Worm (Caenorhabditis elegans) whole organism, L4 larva: ENCODE data around the gene snb-1.

ENCODE experiments used
- F26F4.8 ChIP-seq: fragments of 200-800 bp; sonication (Bioruptor generic); conservative IDR thresholded peaks from 2 replicates; pipeline ENCODE4 v1.3.6; 2022; ENCODE audit warnings: missing genetic modification characterization, missing compliant biosample characterization
- F49E8.2 ChIP-seq: sonication (generic microtip); optimal IDR thresholded peaks from 2 replicates; lab custom pipeline; 2016; ENCODE audit warnings: missing compliant biosample characterization, mild to moderate bottlenecking, missing genetic modification characterization, borderline replicate concordance
- T20F7.1 ChIP-seq: fragments of 200-800 bp; sonication (Bioruptor generic); optimal IDR thresholded peaks from 2 replicates; lab custom pipeline; 2018; ENCODE audit warnings: mild to moderate bottlenecking, missing genetic modification characterization, missing compliant biosample characterization
- Y105C5A.15 ChIP-seq: fragments of 200-800 bp; sonication (Bioruptor generic); IDR thresholded peaks from 2 replicates; pipeline ENCODE4 v1.3.6; 2022; ENCODE audit warnings: missing genetic modification characterization, missing compliant biosample characterization
- Y48G9A.11 ChIP-seq: fragments of 200-800 bp; sonication (Bioruptor generic); IDR thresholded peaks from 2 replicates; pipeline ENCODE4 v1.3.6; 2022; ENCODE audit warnings: missing genetic modification reagents, missing genetic modification characterization, missing compliant biosample characterization
- ZK546.5 ChIP-seq, 2 experiments: sonication (generic microtip); optimal IDR thresholded peaks; 2 replicates each; lab custom pipeline; 2017; ENCODE audit warnings: missing biosample characterization in 2 of 2, missing genetic modification characterization in 2 of 2
- aha-1 ChIP-seq: fragments of 150-350 bp; peaks from one replicate; lab custom pipeline; 2014; ENCODE audit warnings: missing biosample characterization, missing genetic modification characterization
- aly-2 ChIP-seq: sonication (generic microtip); optimal IDR thresholded peaks from 2 replicates; lab custom pipeline; 2018; ENCODE audit warnings: missing biosample characterization, missing genetic modification characterization
- attf-4 ChIP-seq: sonication (generic microtip); optimal IDR thresholded peaks from 3 replicates; lab custom pipeline; 2017; ENCODE audit warnings: missing biosample characterization, missing genetic modification characterization
- ceh-20 ChIP-seq: fragments of 200-800 bp; sonication (Bioruptor generic); IDR thresholded peaks from 2 replicates; pipeline ENCODE4 v1.3.6; 2022; ENCODE audit warnings: missing genetic modification reagents, missing genetic modification characterization, missing compliant biosample characterization
- ces-1 ChIP-seq: fragments of 150-350 bp; sonication (generic microtip); optimal IDR thresholded peaks from 4 replicates; lab custom pipeline; 2014; ENCODE audit warnings: missing biosample characterization, missing genetic modification reagents, missing genetic modification characterization
- daf-16 ChIP-seq, 3 experiments: sonication (generic microtip); optimal IDR thresholded peaks; 2 replicates each; lab custom pipeline; 2016 to 2017; ENCODE audit warnings: missing genetic modification characterization in 3 of 3, missing genetic modification reagents in 3 of 3, mild to moderate bottlenecking in 2 of 3, missing compliant biosample characterization in 2 of 3, missing biosample characterization in 1 of 3, moderate library complexity in 1 of 3
- daf-19 ChIP-seq: fragments of 200-800 bp; sonication (Bioruptor generic); conservative IDR thresholded peaks from 2 replicates; pipeline ENCODE4 v1.3.6; 2022; ENCODE audit warnings: missing genetic modification characterization, missing compliant biosample characterization
- daf-8 ChIP-seq: fragments of 200-800 bp; sonication (Bioruptor generic); IDR thresholded peaks from 2 replicates; pipeline ENCODE4 v1.3.6; 2022; ENCODE audit warnings: missing genetic modification characterization, missing compliant biosample characterization
- dmd-6 ChIP-seq: fragments of 200-800 bp; sonication (Bioruptor generic); IDR thresholded peaks from 2 replicates; pipeline ENCODE4 v1.3.6; 2022; ENCODE audit warnings: missing genetic modification reagents, missing genetic modification characterization, missing compliant biosample characterization
- dmd-8 ChIP-seq: fragments of 200-800 bp; sonication (Bioruptor generic); IDR thresholded peaks from 2 replicates; pipeline ENCODE4 v1.3.6; 2022; ENCODE audit warnings: missing genetic modification characterization, missing compliant biosample characterization
- dve-1 ChIP-seq: sonication (generic microtip); optimal IDR thresholded peaks from 2 replicates; lab custom pipeline; 2017; ENCODE audit warnings: antibody characterized with exemption, mild to moderate bottlenecking, missing genetic modification characterization, missing compliant biosample characterization; ENCODE audit not compliant: insufficient read depth
- egl-27 ChIP-seq: sonication (generic microtip); optimal IDR thresholded peaks from 3 replicates; lab custom pipeline; 2017; ENCODE audit warnings: missing biosample characterization, missing genetic modification reagents, missing genetic modification characterization
- gei-8 ChIP-seq: fragments of 200-800 bp; sonication (Bioruptor generic); optimal IDR thresholded peaks from 2 replicates; lab custom pipeline; 2018; ENCODE audit warnings: mild to moderate bottlenecking, missing genetic modification characterization, missing compliant biosample characterization
- hlh-11 ChIP-seq: fragments of 200-800 bp; sonication (Bioruptor generic); optimal IDR thresholded peaks from 2 replicates; lab custom pipeline; 2018; ENCODE audit warnings: mild to moderate bottlenecking, missing genetic modification characterization, missing compliant biosample characterization
- hlh-30 ChIP-seq: sonication (generic microtip); optimal IDR thresholded peaks from 2 replicates; lab custom pipeline; 2017; ENCODE audit warnings: antibody characterized with exemption, mild to moderate bottlenecking, missing genetic modification characterization, missing compliant biosample characterization; ENCODE audit not compliant: insufficient read depth
- hmg-1.1 ChIP-seq: fragments of 200-800 bp; sonication (Bioruptor generic); IDR thresholded peaks from 2 replicates; pipeline ENCODE4 v1.3.6; 2022; ENCODE audit warnings: missing genetic modification reagents, missing genetic modification characterization, missing compliant biosample characterization
- jun-1 ChIP-seq: fragments of 150-350 bp; optimal IDR thresholded peaks from 2 replicates; lab custom pipeline; 2014; ENCODE audit warnings: missing biosample characterization, missing genetic modification reagents, missing genetic modification characterization
- lin-1 ChIP-seq: fragments of 200-800 bp; sonication (Bioruptor generic); IDR thresholded peaks from 2 replicates; pipeline ENCODE4 v1.3.6; 2022; ENCODE audit warnings: missing genetic modification reagents, missing genetic modification characterization, missing compliant biosample characterization
- lin-13 ChIP-seq: fragments of 150-350 bp; optimal IDR thresholded peaks from 2 replicates; lab custom pipeline; 2014; ENCODE audit warnings: missing biosample characterization, missing genetic modification reagents, missing genetic modification characterization
- lin-15B ChIP-seq: fragments of 150-350 bp; sonication (generic microtip); optimal IDR thresholded peaks from 3 replicates; lab custom pipeline; 2014; ENCODE audit warnings: missing biosample characterization, missing genetic modification characterization
- lin-38 ChIP-seq: fragments of 200-800 bp; sonication (Bioruptor generic); IDR thresholded peaks from 2 replicates; pipeline ENCODE4 v1.3.6; 2022; ENCODE audit warnings: missing genetic modification reagents, missing genetic modification characterization, missing compliant biosample characterization
- mdl-1 ChIP-seq, 2 experiments: fragments of 150-350 bp in 1 of 2; sonication (generic microtip) in 1 of 2; optimal IDR thresholded peaks; 2 replicates each; lab custom pipeline; 2014 to 2017; ENCODE audit warnings: missing biosample characterization in 2 of 2, missing genetic modification characterization in 2 of 2
- mdt-29 ChIP-seq: fragments of 200-800 bp; sonication (Bioruptor generic); IDR thresholded peaks from 2 replicates; pipeline ENCODE4 v1.3.6; 2022; ENCODE audit warnings: missing genetic modification reagents, missing genetic modification characterization, missing compliant biosample characterization
- mes-2 ChIP-seq: sonication (generic microtip); optimal IDR thresholded peaks from 2 replicates; lab custom pipeline; 2016; ENCODE audit warnings: missing genotype, mild to moderate bottlenecking, missing genetic modification characterization, missing compliant biosample characterization; ENCODE audit not compliant: poor library complexity, severe bottlenecking
- mxl-3 ChIP-seq: fragments of 200-800 bp; sonication (Bioruptor generic); optimal IDR thresholded peaks from 2 replicates; lab custom pipeline; 2018; ENCODE audit warnings: mild to moderate bottlenecking, missing genetic modification characterization, missing compliant biosample characterization
- nhr-102 ChIP-seq: sonication (generic microtip); optimal IDR thresholded peaks from 2 replicates; lab custom pipeline; 2016; ENCODE audit warnings: mild to moderate bottlenecking, missing genetic modification characterization, moderate library complexity, missing compliant biosample characterization
- nhr-11 ChIP-seq: fragments of 150-350 bp; optimal IDR thresholded peaks from 2 replicates; lab custom pipeline; 2014; ENCODE audit warnings: missing biosample characterization, missing genetic modification characterization
- nhr-237 ChIP-seq: sonication (generic microtip); optimal IDR thresholded peaks from 2 replicates; lab custom pipeline; 2017; ENCODE audit warnings: missing biosample characterization, missing genetic modification characterization
- nhr-25 ChIP-seq: sonication (generic microtip); optimal IDR thresholded peaks from 2 replicates; lab custom pipeline; 2017; ENCODE audit warnings: missing genetic modification characterization, mild to moderate bottlenecking, missing compliant biosample characterization, antibody characterized with exemption, moderate library complexity, borderline replicate concordance; ENCODE audit not compliant: insufficient read depth
- nhr-28 ChIP-seq: fragments of 150-350 bp; optimal IDR thresholded peaks from 2 replicates; lab custom pipeline; 2014; ENCODE audit warnings: missing biosample characterization, missing genetic modification characterization
- nhr-41 ChIP-seq: fragments of 200-800 bp; sonication (Bioruptor generic); IDR thresholded peaks from 2 replicates; pipeline ENCODE4 v1.3.6; 2022; ENCODE audit warnings: missing genetic modification reagents, missing genetic modification characterization, missing compliant biosample characterization
- nhr-77 ChIP-seq: fragments of 150-350 bp; optimal IDR thresholded peaks from 2 replicates; lab custom pipeline; 2014; ENCODE audit warnings: missing biosample characterization, missing genetic modification characterization
- pha-4 ChIP-seq, 2 experiments: fragments of 150-350 bp in 1 of 2; fragments of 200-800 bp in 1 of 2; sonication (Bioruptor generic) in 1 of 2; IDR thresholded peaks in 1 of 2; optimal IDR thresholded peaks in 1 of 2; 2 replicates each; pipeline versions ENCODE4 v1.3.6 to Lab custom; 2014 to 2022; ENCODE audit warnings: missing genetic modification characterization in 2 of 2, missing genetic modification reagents in 2 of 2, missing biosample characterization in 1 of 2, missing compliant biosample characterization in 1 of 2
- php-3 ChIP-seq: fragments of 200-800 bp; sonication (Bioruptor generic); IDR thresholded peaks from 2 replicates; pipeline ENCODE4 v1.3.6; 2022; ENCODE audit warnings: missing genetic modification reagents, missing genetic modification characterization, missing compliant biosample characterization
- rbr-2 ChIP-seq: sonication (generic microtip); optimal IDR thresholded peaks from 2 replicates; lab custom pipeline; 2016; ENCODE audit warnings: missing genotype, missing genetic modification characterization, missing compliant biosample characterization
- spr-3 ChIP-seq: fragments of 200-800 bp; sonication (Bioruptor generic); optimal IDR thresholded peaks from 2 replicates; lab custom pipeline; 2018; ENCODE audit warnings: mild to moderate bottlenecking, missing genetic modification characterization, missing compliant biosample characterization
- tra-1 ChIP-seq: fragments of 200-800 bp; sonication (Bioruptor generic); IDR thresholded peaks from 2 replicates; pipeline ENCODE4 v1.3.6; 2022; ENCODE audit warnings: missing genetic modification reagents, missing genetic modification characterization, missing compliant biosample characterization
- unc-39 ChIP-seq: sonication (generic microtip); optimal IDR thresholded peaks from 2 replicates; lab custom pipeline; 2017; ENCODE audit warnings: missing biosample characterization, missing genetic modification characterization
- unc-62 ChIP-seq, 3 experiments: fragments of 150-350 bp in 1 of 3; sonication (generic microtip); optimal IDR thresholded peaks in 2 of 3; peaks in 1 of 3; 1 replicate in 1 of 3; 2 replicates in 2 of 3; lab custom pipeline; 2014 to 2017; ENCODE audit warnings: missing biosample characterization in 3 of 3, missing genetic modification characterization in 3 of 3, missing genetic modification reagents in 3 of 3, missing genotype in 1 of 3
- zfp-2 ChIP-seq: sonication (generic microtip); optimal IDR thresholded peaks from 2 replicates; lab custom pipeline; 2016; ENCODE audit warnings: mild to moderate bottlenecking, missing genetic modification characterization, missing compliant biosample characterization
- zip-11 ChIP-seq: fragments of 200-800 bp; sonication (Bioruptor generic); IDR thresholded peaks from 2 replicates; pipeline ENCODE4 v1.3.6; 2022; ENCODE audit warnings: missing genetic modification characterization, missing compliant biosample characterization
- zip-2 ChIP-seq: fragments of 150-350 bp; optimal IDR thresholded peaks from 2 replicates; lab custom pipeline; 2014; ENCODE audit warnings: missing biosample characterization, missing genetic modification characterization
- ztf-7 ChIP-seq: fragments of 150-350 bp; optimal IDR thresholded peaks from 2 replicates; lab custom pipeline; 2014; ENCODE audit warnings: missing biosample characterization, missing genetic modification characterization

Gene snb-1

DNA sequence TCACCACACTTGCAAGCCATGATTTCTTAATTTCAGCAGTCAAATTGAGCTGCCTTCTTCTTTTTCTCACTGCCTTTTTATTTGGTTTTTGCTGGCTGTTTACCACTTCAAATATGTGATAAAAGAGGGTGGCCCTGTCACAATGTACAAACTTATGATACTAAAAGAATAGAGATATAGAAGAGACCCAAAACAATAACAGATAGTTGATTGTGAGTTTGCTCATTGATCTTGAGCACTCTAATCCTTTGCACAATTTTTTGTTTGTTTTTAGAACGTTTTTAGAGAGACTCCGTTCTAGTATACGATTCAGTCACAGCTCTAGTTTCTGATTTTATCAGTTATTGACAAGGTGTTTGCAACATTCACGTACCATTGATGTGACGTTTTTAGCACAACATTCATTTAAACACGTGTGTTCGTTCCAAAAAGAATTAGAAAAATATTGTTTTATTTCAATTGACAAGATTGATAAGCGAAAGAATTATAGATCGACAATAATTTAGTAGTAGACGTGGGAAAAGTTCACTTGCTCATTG, 35.6 kb upstream of the snb-1 start, which contains the start of gene mtl-1:
Gene mtl-1 (minus strand): TSS at position 51 of the 539 bp plus-strand sequence.
- TF ChIP-seq nhr-25 (tag; lab: Kevin White, UChicago) (no peak), ztf-7 (peak; percentile 2), lin-13 (GFP tag; lab: Kevin White, UChicago) (no peak), dve-1 (tag; lab: Kevin White, UChicago) (peak; percentile 32), pha-4 (GFP tag; IDR thresholded peaks at IDR 0.05; lab: Robert Waterston, UW) (no peak), pha-4 (tag; optimal IDR thresholded peaks at IDR 0.05; lab: Kevin White, UChicago) (no peak), php-3 (GFP tag; lab: Robert Waterston, UW) (no peak), mes-2 (tag; lab: Kevin White, UChicago) (no peak), daf-19 (GFP tag; lab: Robert Waterston, UW) (no peak), nhr-11 (tag; lab: Kevin White, UChicago) (no peak), egl-27 (tag; lab: Kevin White, UChicago) (no peak), lin-38 (GFP tag; lab: Robert Waterston, UW) (no peak), zip-2 (no peak), nhr-77 (tag; lab: Kevin White, UChicago) (peak; percentile 41), unc-39 (tag; lab: Kevin White, UChicago) (no peak), daf-16 (GFP tag; optimal IDR thresholded peaks at IDR 0.05; lab: Kevin White, UChicago) (no peak), daf-16 (tag; optimal IDR thresholded peaks at IDR 0.05; lab: Kevin White, UChicago) (peak; percentile 87), nhr-41 (GFP tag; lab: Robert Waterston, UW) (no peak), nhr-237 (no peak), attf-4 (tag; lab: Kevin White, UChicago) (no peak), nhr-102 (tag; lab: Kevin White, UChicago) (peak; percentile 11), F49E8.2 (tag; lab: Kevin White, UChicago) (no peak), mdt-29 (no peak), hlh-30 (tag; lab: Kevin White, UChicago) (no peak), hlh-11 (tag; lab: Kevin White, UChicago) (peak; percentile 32), daf-8 (GFP tag; lab: Robert Waterston, UW) (no peak), tra-1 (GFP tag; lab: Robert Waterston, UW) (no peak), nhr-28 (tag; lab: Kevin White, UChicago) (peak; percentile 78), mdl-1 (tag; optimal IDR thresholded peaks at IDR 0.05; lab: Kevin White, UChicago) (peak in 1 of 2 experiments; percentile 46), mxl-3 (peak; percentile 11), jun-1 (tag; lab: Kevin White, UChicago) (no peak), hmg-1.1 (no peak), unc-62 (GFP tag; optimal IDR thresholded peaks at IDR 0.05 in 1 of 2; lab: Kevin White, UChicago) (no peak), unc-62 (tag; optimal IDR thresholded peaks at IDR 0.05; lab: Kevin White, UChicago) (no peak), zfp-2 (tag; lab: Kevin White, UChicago) (no peak), dmd-8 (GFP tag; lab: Robert Waterston, UW) (no peak), ceh-20 (GFP tag; lab: Robert Waterston, UW) (no peak), lin-1 (no peak), Y105C5A.15 (GFP tag; lab: Robert Waterston, UW) (no peak), aly-2 (tag; lab: Kevin White, UChicago) (no peak), ZK546.5 (tag; optimal IDR thresholded peaks at IDR 0.05; lab: Kevin White, UChicago) (no peak), rbr-2 (tag; lab: Kevin White, UChicago) (no peak), dmd-6 (GFP tag; lab: Robert Waterston, UW) (peak; percentile 43; the same call in 1 of the 2 replicates), spr-3 (GFP tag; lab: Kevin White, UChicago) (no peak), ces-1 (no peak), T20F7.1 (GFP tag; lab: Kevin White, UChicago) (peak; percentile 11), zip-11 (GFP tag; lab: Robert Waterston, UW) (no peak), lin-15B (tag; lab: Kevin White, UChicago) (no peak), aha-1 (tag; lab: Kevin White, UChicago) (peak; percentile 55), Y48G9A.11 (GFP tag; lab: Robert Waterston, UW) (no peak), gei-8 (GFP tag; lab: Kevin White, UChicago) (no peak), F26F4.8 (GFP tag; lab: Robert Waterston, UW) (no peak)
